Worm (Caenorhabditis elegans) whole organism, late embryonic: ENCODE results near the gene Y54G11A.4.

Experiments
- C08G9.2 ChIP-seq: sonication (generic microtip); optimal IDR thresholded peaks from 2 replicates; lab custom pipeline; 2016; ENCODE audit warnings: mild to moderate bottlenecking, missing genetic modification characterization, moderate library complexity, missing compliant biosample characterization
- F13H6.1 ChIP-seq: sonication (generic microtip); optimal IDR thresholded peaks from 2 replicates; lab custom pipeline; 2016; ENCODE audit warnings: missing genetic modification characterization, missing compliant biosample characterization
- K02D7.2 ChIP-seq: sonication (generic microtip); optimal IDR thresholded peaks from 2 replicates; lab custom pipeline; 2017; ENCODE audit warnings: mild to moderate bottlenecking, missing genetic modification characterization, missing compliant biosample characterization
- T23F11.4 ChIP-seq: fragments of 200-800 bp; sonication (Bioruptor generic); optimal IDR thresholded peaks from 2 replicates; lab custom pipeline; 2018; ENCODE audit warnings: mild to moderate bottlenecking, missing genetic modification characterization, missing compliant biosample characterization
- Y22D7AL.16 ChIP-seq: sonication (generic microtip); optimal IDR thresholded peaks from 2 replicates; lab custom pipeline; 2016; ENCODE audit warnings: missing genetic modification characterization, missing compliant biosample characterization
- ahr-1 ChIP-seq: sonication (generic microtip); optimal IDR thresholded peaks from 2 replicates; lab custom pipeline; 2016; ENCODE audit warnings: missing genetic modification characterization, missing compliant biosample characterization
- ama-1 ChIP-seq: fragments of 150-350 bp; optimal IDR thresholded peaks from 2 replicates; lab custom pipeline; 2014
- ceh-14 ChIP-seq: sonication (generic microtip); optimal IDR thresholded peaks from 2 replicates; lab custom pipeline; 2016; ENCODE audit warnings: missing genotype, missing genetic modification characterization, missing compliant biosample characterization
- ceh-18 ChIP-seq: sonication (generic microtip); optimal IDR thresholded peaks from 2 replicates; lab custom pipeline; 2016; ENCODE audit warnings: missing genetic modification characterization, missing compliant biosample characterization
- ceh-19 ChIP-seq: fragments of 200-800 bp; sonication (Bioruptor generic); optimal IDR thresholded peaks from 2 replicates; lab custom pipeline; 2018; ENCODE audit warnings: mild to moderate bottlenecking, missing genetic modification characterization, missing compliant biosample characterization
- ceh-2 ChIP-seq: sonication (generic microtip); optimal IDR thresholded peaks from 2 replicates; lab custom pipeline; 2016; ENCODE audit warnings: missing genotype, missing genetic modification characterization, missing compliant biosample characterization
- ceh-22 ChIP-seq: sonication (generic microtip); optimal IDR thresholded peaks from 2 replicates; lab custom pipeline; 2017; ENCODE audit warnings: missing biosample characterization, missing genetic modification characterization
- ceh-24 ChIP-seq: sonication (generic microtip); optimal IDR thresholded peaks from 2 replicates; lab custom pipeline; 2016; ENCODE audit warnings: mild to moderate bottlenecking, missing genetic modification characterization, missing compliant biosample characterization
- ceh-30 ChIP-seq: fragments of 150-350 bp; optimal IDR thresholded peaks from 2 replicates; lab custom pipeline; 2014; ENCODE audit warnings: missing biosample characterization, missing genetic modification characterization
- ceh-31 ChIP-seq: sonication (generic microtip); optimal IDR thresholded peaks from 2 replicates; lab custom pipeline; 2016; ENCODE audit warnings: missing genetic modification characterization, missing compliant biosample characterization
- ceh-34 ChIP-seq: sonication (generic microtip); optimal IDR thresholded peaks from 2 replicates; lab custom pipeline; 2016; ENCODE audit warnings: mild to moderate bottlenecking, missing genetic modification characterization, missing compliant biosample characterization
- ceh-6 ChIP-seq: fragments of 200-800 bp; sonication (Bioruptor generic); optimal IDR thresholded peaks from 2 replicates; lab custom pipeline; 2018; ENCODE audit warnings: mild to moderate bottlenecking, missing genetic modification characterization, missing compliant biosample characterization
- che-1 ChIP-seq: sonication (generic microtip); optimal IDR thresholded peaks from 2 replicates; lab custom pipeline; 2016; ENCODE audit warnings: mild to moderate bottlenecking, missing genetic modification characterization, missing compliant biosample characterization
- dmd-4 ChIP-seq: sonication (generic microtip); optimal IDR thresholded peaks from 2 replicates; lab custom pipeline; 2016; ENCODE audit warnings: borderline replicate concordance, missing genetic modification characterization, missing compliant biosample characterization
- dve-1 ChIP-seq: sonication (generic microtip); optimal IDR thresholded peaks from 2 replicates; lab custom pipeline; 2017; ENCODE audit warnings: antibody characterized with exemption, mild to moderate bottlenecking, missing genetic modification characterization, missing compliant biosample characterization
- elt-2 ChIP-seq: sonication (generic microtip); optimal IDR thresholded peaks from 2 replicates; lab custom pipeline; 2016; ENCODE audit warnings: missing genetic modification reagents, missing genetic modification characterization, missing compliant biosample characterization
- elt-4 ChIP-seq: sonication (generic microtip); optimal IDR thresholded peaks from 2 replicates; lab custom pipeline; 2016; ENCODE audit warnings: missing genetic modification characterization, missing compliant biosample characterization
- fax-1 ChIP-seq: sonication (generic microtip); optimal IDR thresholded peaks from 2 replicates; lab custom pipeline; 2016; ENCODE audit warnings: missing genotype, missing genetic modification characterization, missing compliant biosample characterization
- fkh-10 ChIP-seq: fragments of 150-350 bp; optimal IDR thresholded peaks from 2 replicates; lab custom pipeline; 2014; ENCODE audit warnings: missing biosample characterization, missing genetic modification reagents, missing genetic modification characterization
- hlh-13 ChIP-seq: fragments of 200-800 bp; sonication (Bioruptor generic); optimal IDR thresholded peaks from 2 replicates; lab custom pipeline; 2018; ENCODE audit warnings: mild to moderate bottlenecking, missing genetic modification characterization, missing compliant biosample characterization
- hlh-30 ChIP-seq: sonication (generic microtip); optimal IDR thresholded peaks from 2 replicates; lab custom pipeline; 2017; ENCODE audit warnings: antibody characterized with exemption, missing genetic modification characterization, missing compliant biosample characterization; ENCODE audit not compliant: insufficient read depth
- hlh-6 ChIP-seq: sonication (generic microtip); optimal IDR thresholded peaks from 2 replicates; lab custom pipeline; 2016; ENCODE audit warnings: missing genotype, missing genetic modification characterization, missing compliant biosample characterization
- hlh-8 ChIP-seq: sonication (generic microtip); optimal IDR thresholded peaks from 2 replicates; lab custom pipeline; 2016; ENCODE audit warnings: missing genotype, missing genetic modification characterization, missing compliant biosample characterization
- lim-6 ChIP-seq: sonication (generic microtip); optimal IDR thresholded peaks from 2 replicates; lab custom pipeline; 2016; ENCODE audit warnings: missing genetic modification characterization, missing compliant biosample characterization
- madf-2 ChIP-seq: sonication (generic microtip); optimal IDR thresholded peaks from 2 replicates; lab custom pipeline; 2017; ENCODE audit warnings: missing genetic modification characterization, missing compliant biosample characterization
- mec-3 ChIP-seq: sonication (generic microtip); optimal IDR thresholded peaks from 2 replicates; lab custom pipeline; 2016; ENCODE audit warnings: borderline replicate concordance, missing genetic modification characterization, missing compliant biosample characterization
- nhr-232 ChIP-seq: sonication (generic microtip); optimal IDR thresholded peaks from 2 replicates; lab custom pipeline; 2016; ENCODE audit warnings: missing genetic modification characterization, missing compliant biosample characterization
- npax-4 ChIP-seq: sonication (generic microtip); optimal IDR thresholded peaks from 2 replicates; lab custom pipeline; 2016; ENCODE audit warnings: missing genetic modification characterization, missing compliant biosample characterization
- odd-2 ChIP-seq: sonication (generic microtip); optimal IDR thresholded peaks from 2 replicates; lab custom pipeline; 2017; ENCODE audit warnings: antibody characterized with exemption, mild to moderate bottlenecking, missing genetic modification characterization, missing compliant biosample characterization
- pag-3 ChIP-seq: sonication (generic microtip); optimal IDR thresholded peaks from 2 replicates; lab custom pipeline; 2016; ENCODE audit warnings: missing compliant biosample characterization, missing genetic modification characterization, borderline replicate concordance
- pat-9 ChIP-seq: fragments of 200-800 bp; sonication (Bioruptor generic); optimal IDR thresholded peaks from 2 replicates; lab custom pipeline; 2018; ENCODE audit warnings: mild to moderate bottlenecking, missing genetic modification characterization, moderate library complexity, missing compliant biosample characterization
- pax-1 ChIP-seq: fragments of 150-350 bp; optimal IDR thresholded peaks from 2 replicates; lab custom pipeline; 2014; ENCODE audit warnings: missing biosample characterization, missing genetic modification characterization
- pha-2 ChIP-seq: sonication (generic microtip); optimal IDR thresholded peaks from 2 replicates; lab custom pipeline; 2017; ENCODE audit warnings: mild to moderate bottlenecking, missing genetic modification characterization, missing compliant biosample characterization
- pha-4 ChIP-seq: fragments of 150-350 bp; optimal IDR thresholded peaks from 2 replicates; lab custom pipeline; 2018; ENCODE audit warnings: missing biosample characterization, missing genetic modification reagents, missing genetic modification characterization
- ref-2 ChIP-seq: sonication (generic microtip); optimal IDR thresholded peaks from 2 replicates; lab custom pipeline; 2016; ENCODE audit warnings: missing genetic modification characterization, missing compliant biosample characterization
- rnt-1 ChIP-seq: sonication (generic microtip); optimal IDR thresholded peaks from 2 replicates; lab custom pipeline; 2016; ENCODE audit warnings: missing genetic modification characterization, missing compliant biosample characterization
- sdc-2 ChIP-seq: sonication (generic microtip); optimal IDR thresholded peaks from 2 replicates; lab custom pipeline; 2016; ENCODE audit warnings: missing genotype, missing genetic modification characterization, missing compliant biosample characterization
- sox-4 ChIP-seq: sonication (generic microtip); optimal IDR thresholded peaks from 2 replicates; lab custom pipeline; 2017; ENCODE audit warnings: mild to moderate bottlenecking, missing genetic modification characterization, inconsistent platforms, missing compliant biosample characterization
- tbx-2 ChIP-seq: sonication (generic microtip); optimal IDR thresholded peaks from 2 replicates; lab custom pipeline; 2016; ENCODE audit warnings: missing genetic modification characterization, missing compliant biosample characterization
- tbx-7 ChIP-seq: sonication (generic microtip); optimal IDR thresholded peaks from 2 replicates; lab custom pipeline; 2016; ENCODE audit warnings: missing genotype, missing genetic modification characterization, missing compliant biosample characterization
- ttx-3 ChIP-seq: sonication (generic microtip); optimal IDR thresholded peaks from 2 replicates; lab custom pipeline; 2016; ENCODE audit warnings: missing genetic modification reagents, missing genetic modification characterization, missing compliant biosample characterization
- unc-3 ChIP-seq, 2 experiments: fragments of 200-800 bp in 1 of 2; sonication (Bioruptor generic) in 1 of 2; sonication (generic microtip) in 1 of 2; conservative IDR thresholded peaks in 1 of 2; optimal IDR thresholded peaks in 1 of 2; 2 replicates each; pipeline versions ENCODE4 v1.3.6 to Lab custom; 2016 to 2022; ENCODE audit warnings: missing compliant biosample characterization in 2 of 2, missing genetic modification characterization in 2 of 2, missing genetic modification reagents in 1 of 2
- unc-86 ChIP-seq: sonication (generic microtip); optimal IDR thresholded peaks from 2 replicates; lab custom pipeline; 2016; ENCODE audit warnings: missing genetic modification characterization, missing compliant biosample characterization
- zip-5 ChIP-seq: sonication (generic microtip); optimal IDR thresholded peaks from 2 replicates; lab custom pipeline; 2016; ENCODE audit warnings: missing genetic modification characterization, missing compliant biosample characterization
- ztf-16 ChIP-seq: sonication (generic microtip); optimal IDR thresholded peaks from 2 replicates; lab custom pipeline; 2017; ENCODE audit warnings: missing genetic modification characterization, missing compliant biosample characterization

Gene Y54G11A.4

DNA sequence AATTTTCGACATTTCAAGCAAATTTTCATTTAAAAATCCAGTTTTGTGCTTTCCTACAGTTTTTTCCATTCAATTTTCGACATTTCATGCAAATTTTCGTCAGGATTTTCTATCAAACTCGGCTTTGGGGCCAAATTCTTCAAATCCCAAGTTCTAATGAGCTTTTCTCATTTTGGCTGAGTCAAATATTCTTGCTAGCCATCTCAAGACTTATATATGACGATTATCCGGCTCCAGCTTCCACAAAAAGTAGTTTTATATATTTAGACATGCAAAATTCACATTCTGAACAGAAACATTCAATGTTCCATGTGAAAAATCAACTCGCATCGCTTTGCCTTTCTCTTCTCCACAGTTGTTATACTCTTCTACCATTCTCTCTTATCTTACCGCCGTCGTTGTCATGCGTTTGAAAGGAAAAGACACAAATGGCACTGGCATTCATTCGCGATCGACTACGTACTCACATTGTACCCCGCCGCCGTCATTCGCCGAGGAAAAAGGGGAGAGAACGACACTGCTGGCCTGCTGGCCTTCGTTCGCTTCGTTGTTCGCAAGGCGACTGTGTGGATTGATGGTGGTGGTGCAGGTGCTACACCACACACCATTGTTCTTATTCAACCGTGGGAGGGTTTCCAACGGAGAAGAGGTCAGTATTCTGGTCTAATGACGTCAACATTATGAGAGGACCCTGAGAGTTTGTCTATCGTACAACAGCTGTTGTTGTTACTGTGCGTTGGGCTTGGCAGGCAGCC, 44.7 kb upstream of the Y54G11A.4 start (continued):
- TF ChIP-seq ref-2 (peak; percentile 86), pax-1 (no peak), K02D7.2 (tag; lab: Kevin White, UChicago) (no peak), F13H6.1 (tag; lab: Kevin White, UChicago) (no peak), ceh-18 (tag; lab: Kevin White, UChicago) (no peak), mec-3 (no peak), sox-4 (tag; lab: Kevin White, UChicago) (no peak), rnt-1 (tag; lab: Kevin White, UChicago) (peak; percentile 10), zip-5 (tag; lab: Kevin White, UChicago) (no peak), ceh-22 (tag; lab: Kevin White, UChicago) (no peak), unc-3 (GFP tag; conservative IDR thresholded peaks at IDR 0.05; lab: Robert Waterston, UW) (no peak), unc-3 (tag; optimal IDR thresholded peaks at IDR 0.05; lab: Kevin White, UChicago) (no peak), fax-1 (tag; lab: Kevin White, UChicago) (no peak), madf-2 (tag; lab: Kevin White, UChicago) (peak; percentile 91), elt-2 (tag; lab: Kevin White, UChicago) (peak; percentile 35), pha-2 (no peak), dmd-4 (no peak), che-1 (tag; lab: Kevin White, UChicago) (no peak)

DNA sequence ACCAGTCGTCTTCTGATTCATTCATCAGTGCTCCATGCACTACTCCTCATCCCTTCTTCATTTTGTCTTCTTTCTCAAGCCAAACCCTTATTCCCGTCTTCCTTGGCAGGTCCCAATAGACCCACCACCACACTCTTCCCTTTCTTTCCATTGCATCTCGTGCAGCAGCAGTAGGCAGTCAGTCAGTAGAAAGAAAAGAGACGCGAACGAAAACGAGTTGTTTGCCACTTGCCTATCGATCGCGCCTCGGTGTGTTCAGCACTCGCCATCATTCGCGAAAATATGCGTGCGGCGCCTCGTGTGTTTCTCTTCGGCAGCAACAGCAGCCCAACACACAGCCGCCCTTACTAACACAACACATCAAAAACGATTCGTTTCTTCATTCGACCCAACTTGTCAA, 43.1 kb upstream of the Y54G11A.4 start:
- peak; percentile 49 for TF ChIP-seq ceh-34 (tag; lab: Kevin White, UChicago)
- no peak for TF ChIP-seq unc-86 (tag; lab: Kevin White, UChicago)
- TF ChIP-seq pha-4 (tag; lab: Kevin White, UChicago), result no peak
- no peak for TF ChIP-seq hlh-13 (GFP tag; lab: Kevin White, UChicago)
- TF ChIP-seq madf-2 (tag; lab: Kevin White, UChicago), result peak; percentile 99
- no peak for TF ChIP-seq ahr-1
- TF ChIP-seq ceh-22 (tag; lab: Kevin White, UChicago), result no peak
- peak; percentile 62 for TF ChIP-seq ceh-31 (tag; lab: Kevin White, UChicago)
- peak; percentile 33 for TF ChIP-seq ceh-19 (GFP tag; lab: Kevin White, UChicago)
- peak; percentile 45 for TF ChIP-seq fkh-10 (GFP tag; lab: Kevin White, UChicago)
- TF ChIP-seq C08G9.2 (tag; lab: Kevin White, UChicago), result no peak
- TF ChIP-seq ceh-14 (tag; lab: Kevin White, UChicago), result no peak
- no peak for TF ChIP-seq ceh-24 (tag; lab: Kevin White, UChicago)
- peak; percentile 19 for TF ChIP-seq hlh-6 (tag; lab: Kevin White, UChicago)
- TF ChIP-seq tbx-7 (tag; lab: Kevin White, UChicago), result no peak
- TF ChIP-seq ceh-30, result no peak
- no peak for TF ChIP-seq ttx-3 (tag; lab: Kevin White, UChicago)
- TF ChIP-seq ztf-16, result no peak
- TF ChIP-seq hlh-8 (tag; lab: Kevin White, UChicago), result peak; percentile 1
- no peak for TF ChIP-seq T23F11.4 (GFP tag; lab: Kevin White, UChicago)
- TF ChIP-seq nhr-232, result no peak
- TF ChIP-seq F13H6.1 (tag; lab: Kevin White, UChicago), result no peak
- TF ChIP-seq tbx-2, result peak; percentile 67
- peak; percentile 14 for TF ChIP-seq ref-2
- no peak for TF ChIP-seq rnt-1 (tag; lab: Kevin White, UChicago)
- no peak for TF ChIP-seq Y22D7AL.16 (tag; lab: Kevin White, UChicago)
- TF ChIP-seq pax-1, result no peak
- TF ChIP-seq npax-4 (tag; lab: Kevin White, UChicago), result no peak
- TF ChIP-seq ceh-6, result peak; percentile 8
- no peak for TF ChIP-seq pag-3 (tag; lab: Kevin White, UChicago)
- no peak for TF ChIP-seq zip-5 (tag; lab: Kevin White, UChicago)
- peak; percentile 64 for TF ChIP-seq ama-1 (lab: Kevin White, UChicago)
- TF ChIP-seq sdc-2 (tag; lab: Kevin White, UChicago), result peak; percentile 30
- no peak for TF ChIP-seq pat-9
- TF ChIP-seq odd-2 (tag; lab: Kevin White, UChicago), result no peak
- no peak for TF ChIP-seq elt-4 (tag; lab: Kevin White, UChicago)
- TF ChIP-seq K02D7.2 (tag; lab: Kevin White, UChicago), result no peak
- TF ChIP-seq ceh-2, result no peak
- TF ChIP-seq dve-1 (tag; lab: Kevin White, UChicago), result no peak
- peak; percentile 66 for TF ChIP-seq hlh-30 (tag; lab: Kevin White, UChicago)
- no peak for TF ChIP-seq lim-6 (tag; lab: Kevin White, UChicago)
